Worm (Caenorhabditis elegans) whole organism, late embryonic: ENCODE measurements around the gene rib-2.

Experiments
- C38D4.7 ChIP-seq: fragments of 200-800 bp; sonication (Bioruptor generic); optimal IDR thresholded peaks from 2 replicates; lab custom pipeline; 2018; ENCODE audit warnings: mild to moderate bottlenecking, missing genetic modification characterization, moderate library complexity, missing compliant biosample characterization
- ahr-1 ChIP-seq: sonication (generic microtip); optimal IDR thresholded peaks from 2 replicates; lab custom pipeline; 2016; ENCODE audit warnings: missing genetic modification characterization, missing compliant biosample characterization
- ceh-18 ChIP-seq: sonication (generic microtip); optimal IDR thresholded peaks from 2 replicates; lab custom pipeline; 2016; ENCODE audit warnings: missing genetic modification characterization, missing compliant biosample characterization
- ceh-19 ChIP-seq: fragments of 200-800 bp; sonication (Bioruptor generic); optimal IDR thresholded peaks from 2 replicates; lab custom pipeline; 2018; ENCODE audit warnings: mild to moderate bottlenecking, missing genetic modification characterization, missing compliant biosample characterization
- ceh-31 ChIP-seq: sonication (generic microtip); optimal IDR thresholded peaks from 2 replicates; lab custom pipeline; 2016; ENCODE audit warnings: missing genetic modification characterization, missing compliant biosample characterization
- ceh-45 ChIP-seq: fragments of 200-800 bp; sonication (Bioruptor generic); IDR thresholded peaks from 2 replicates; pipeline ENCODE4 v1.3.6; 2022; ENCODE audit warnings: missing genetic modification reagents, missing genetic modification characterization, missing compliant biosample characterization
- ceh-48 ChIP-seq: sonication (generic microtip); optimal IDR thresholded peaks from 2 replicates; lab custom pipeline; 2016; ENCODE audit warnings: missing genetic modification characterization, inconsistent platforms, missing compliant biosample characterization
- dmd-4 ChIP-seq: sonication (generic microtip); optimal IDR thresholded peaks from 2 replicates; lab custom pipeline; 2016; ENCODE audit warnings: borderline replicate concordance, missing genetic modification characterization, missing compliant biosample characterization
- eyg-1 ChIP-seq: sonication (generic microtip); optimal IDR thresholded peaks from 2 replicates; lab custom pipeline; 2016; ENCODE audit warnings: missing genotype, missing genetic modification characterization, missing compliant biosample characterization
- fkh-10 ChIP-seq: fragments of 150-350 bp; optimal IDR thresholded peaks from 2 replicates; lab custom pipeline; 2014; ENCODE audit warnings: missing biosample characterization, missing genetic modification reagents, missing genetic modification characterization
- fkh-6 ChIP-seq: sonication (generic microtip); optimal IDR thresholded peaks from 2 replicates; lab custom pipeline; 2016; ENCODE audit warnings: missing genetic modification characterization, missing compliant biosample characterization
- hlh-13 ChIP-seq: fragments of 200-800 bp; sonication (Bioruptor generic); optimal IDR thresholded peaks from 2 replicates; lab custom pipeline; 2018; ENCODE audit warnings: mild to moderate bottlenecking, missing genetic modification characterization, missing compliant biosample characterization
- lim-6 ChIP-seq: sonication (generic microtip); optimal IDR thresholded peaks from 2 replicates; lab custom pipeline; 2016; ENCODE audit warnings: missing genetic modification characterization, missing compliant biosample characterization
- madf-2 ChIP-seq: sonication (generic microtip); optimal IDR thresholded peaks from 2 replicates; lab custom pipeline; 2017; ENCODE audit warnings: missing genetic modification characterization, missing compliant biosample characterization
- nfya-1 ChIP-seq: sonication (generic microtip); optimal IDR thresholded peaks from 2 replicates; lab custom pipeline; 2017; ENCODE audit warnings: missing genetic modification characterization, mild to moderate bottlenecking, missing compliant biosample characterization, antibody characterized with exemption, moderate library complexity
- npax-4 ChIP-seq: sonication (generic microtip); optimal IDR thresholded peaks from 2 replicates; lab custom pipeline; 2016; ENCODE audit warnings: missing genetic modification characterization, missing compliant biosample characterization
- odd-2 ChIP-seq: sonication (generic microtip); optimal IDR thresholded peaks from 2 replicates; lab custom pipeline; 2017; ENCODE audit warnings: antibody characterized with exemption, mild to moderate bottlenecking, missing genetic modification characterization, missing compliant biosample characterization
- pax-1 ChIP-seq: fragments of 150-350 bp; optimal IDR thresholded peaks from 2 replicates; lab custom pipeline; 2014; ENCODE audit warnings: missing biosample characterization, missing genetic modification characterization
- pha-2 ChIP-seq: sonication (generic microtip); optimal IDR thresholded peaks from 2 replicates; lab custom pipeline; 2017; ENCODE audit warnings: mild to moderate bottlenecking, missing genetic modification characterization, missing compliant biosample characterization
- pros-1 ChIP-seq: fragments of 150-350 bp; optimal IDR thresholded peaks from 2 replicates; lab custom pipeline; 2014; ENCODE audit warnings: missing biosample characterization, missing genetic modification reagents, missing genetic modification characterization
- sdc-2 ChIP-seq: sonication (generic microtip); optimal IDR thresholded peaks from 2 replicates; lab custom pipeline; 2016; ENCODE audit warnings: missing genotype, missing genetic modification characterization, missing compliant biosample characterization
- unc-55 ChIP-seq: sonication (generic microtip); optimal IDR thresholded peaks from 2 replicates; lab custom pipeline; 2017; ENCODE audit warnings: missing biosample characterization, missing genetic modification reagents, missing genetic modification characterization
- unc-86 ChIP-seq: sonication (generic microtip); optimal IDR thresholded peaks from 2 replicates; lab custom pipeline; 2016; ENCODE audit warnings: missing genetic modification characterization, missing compliant biosample characterization
- zip-5 ChIP-seq: sonication (generic microtip); optimal IDR thresholded peaks from 2 replicates; lab custom pipeline; 2016; ENCODE audit warnings: missing genetic modification characterization, missing compliant biosample characterization

rib-2 gene

DNA sequence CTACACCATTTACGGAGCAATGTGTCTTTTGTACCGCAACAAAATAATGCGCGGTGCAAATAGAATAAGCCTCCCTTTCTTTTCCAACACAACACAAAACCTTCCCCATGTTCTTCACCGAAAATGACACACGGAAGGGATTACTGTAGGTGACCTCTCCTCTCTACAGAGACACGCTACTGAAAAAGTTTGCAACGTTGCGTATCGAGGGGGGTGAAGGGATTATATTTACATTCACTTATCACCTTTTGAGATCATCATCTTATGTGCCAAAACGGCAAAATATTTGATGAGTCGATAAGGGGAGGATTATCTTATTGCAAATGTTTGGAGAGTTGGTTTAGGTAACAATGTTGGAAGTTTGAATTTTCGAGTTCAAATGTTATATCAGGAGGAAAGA lies 40.4 kb downstream of the rib-2 start:
- TF ChIP-seq pax-1 = peak; percentile 96
- TF ChIP-seq dmd-4 = no peak

DNA sequence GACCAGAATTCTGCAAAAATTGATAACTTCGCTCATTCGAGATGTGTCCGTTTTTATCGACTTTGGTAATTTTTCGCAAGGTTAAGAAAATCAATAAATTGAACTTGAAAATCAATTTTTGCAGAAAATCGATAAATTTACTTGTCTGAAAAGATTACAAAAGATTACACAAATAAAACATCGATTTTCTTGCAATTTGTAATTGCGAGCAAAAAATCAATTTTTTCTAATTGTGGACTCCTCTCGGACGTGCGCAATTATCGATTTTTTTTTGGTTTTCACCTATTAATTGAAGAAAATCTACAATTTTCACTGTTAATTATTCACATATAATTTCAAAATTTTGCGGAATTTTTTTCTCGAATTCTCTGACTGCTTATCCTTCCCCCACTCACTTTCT lies 48.6 kb downstream of the rib-2 start:
- no peak for TF ChIP-seq sdc-2
- no peak for TF ChIP-seq C38D4.7 (GFP tag; lab: Kevin White, UChicago)
- no peak for TF ChIP-seq eyg-1 (tag; lab: Kevin White, UChicago)
- no peak for TF ChIP-seq hlh-13 (GFP tag; lab: Kevin White, UChicago)
- TF ChIP-seq fkh-6 (tag; lab: Kevin White, UChicago) = no peak
- no peak for TF ChIP-seq ceh-18 (tag; lab: Kevin White, UChicago)
- TF ChIP-seq unc-55 (GFP tag; lab: Kevin White, UChicago) = no peak
- TF ChIP-seq pax-1 = no peak
- TF ChIP-seq madf-2 (tag; lab: Kevin White, UChicago) = no peak

- TF ChIP-seq pha-2 = no peak
- no peak for TF ChIP-seq nfya-1
- no peak for TF ChIP-seq ahr-1 (tag; lab: Kevin White, UChicago)
- TF ChIP-seq lim-6 (tag; lab: Kevin White, UChicago) = no peak
- no peak for TF ChIP-seq zip-5 (tag; lab: Kevin White, UChicago)
- no peak for TF ChIP-seq ceh-19 (GFP tag; lab: Kevin White, UChicago)
- no peak for TF ChIP-seq pros-1
- TF ChIP-seq ceh-31 = no peak
- TF ChIP-seq ceh-45 (GFP tag; lab: Robert Waterston, UW) = no peak
- TF ChIP-seq unc-86 (tag; lab: Kevin White, UChicago) = no peak
- TF ChIP-seq ceh-48 (tag; lab: Kevin White, UChicago) = no peak
- no peak for TF ChIP-seq fkh-10 (GFP tag; lab: Kevin White, UChicago)
- TF ChIP-seq odd-2 = no peak
- no peak for TF ChIP-seq fkh-6 (tag; lab: Kevin White, UChicago)
- TF ChIP-seq npax-4 (tag; lab: Kevin White, UChicago) = no peak
These were observed 51.4 kb downstream of the rib-2 start, which contains the start of gene clec-163 for ce11 chrIII:10794049-10794448. Gene clec-163 (plus strand): TSS chrIII:10794349.
